Worm (Caenorhabditis elegans) whole organism, early embryonic: ENCODE results near the gene C50F4.1.

ENCODE experiments used
- aly-1 ChIP-seq: sonication (generic microtip); optimal IDR thresholded peaks from 2 replicates; lab custom pipeline; 2016; ENCODE audit warnings: missing genetic modification characterization, missing compliant biosample characterization
- ama-1 ChIP-seq: fragments of 150-350 bp; optimal IDR thresholded peaks from 2 replicates; lab custom pipeline; 2014
- ceh-13 ChIP-seq: fragments of 200-800 bp; sonication (Bioruptor generic); optimal IDR thresholded peaks from 2 replicates; lab custom pipeline; 2018; ENCODE audit warnings: mild to moderate bottlenecking, missing genetic modification characterization, missing compliant biosample characterization
- ceh-36 ChIP-seq: sonication (generic microtip); optimal IDR thresholded peaks from 2 replicates; lab custom pipeline; 2016; ENCODE audit warnings: missing genetic modification characterization, inconsistent platforms, missing compliant biosample characterization
- flt-1 ChIP-seq: fragments of 200-800 bp; sonication (Bioruptor generic); IDR thresholded peaks from 2 replicates; pipeline ENCODE4 v1.3.6; 2022; ENCODE audit warnings: missing genetic modification characterization, missing compliant biosample characterization
- hmg-4 ChIP-seq: fragments of 200-800 bp; sonication (Bioruptor generic); optimal IDR thresholded peaks from 2 replicates; lab custom pipeline; 2018; ENCODE audit warnings: mild to moderate bottlenecking, missing genetic modification characterization, missing compliant biosample characterization
- hnd-1 ChIP-seq: sonication (generic microtip); optimal IDR thresholded peaks from 2 replicates; lab custom pipeline; 2016; ENCODE audit warnings: missing genetic modification characterization, missing compliant biosample characterization
- pes-1 ChIP-seq: fragments of 200-800 bp; sonication (Bioruptor generic); IDR thresholded peaks from 2 replicates; pipeline ENCODE4 v1.3.6; 2022; ENCODE audit warnings: missing genetic modification reagents, missing genetic modification characterization, missing compliant biosample characterization
- scrt-1 ChIP-seq: fragments of 200-800 bp; sonication (Bioruptor generic); IDR thresholded peaks from 2 replicates; pipeline ENCODE4 v1.3.6; 2022; ENCODE audit warnings: missing genetic modification characterization, missing compliant biosample characterization

The C50F4.1 gene

DNA sequence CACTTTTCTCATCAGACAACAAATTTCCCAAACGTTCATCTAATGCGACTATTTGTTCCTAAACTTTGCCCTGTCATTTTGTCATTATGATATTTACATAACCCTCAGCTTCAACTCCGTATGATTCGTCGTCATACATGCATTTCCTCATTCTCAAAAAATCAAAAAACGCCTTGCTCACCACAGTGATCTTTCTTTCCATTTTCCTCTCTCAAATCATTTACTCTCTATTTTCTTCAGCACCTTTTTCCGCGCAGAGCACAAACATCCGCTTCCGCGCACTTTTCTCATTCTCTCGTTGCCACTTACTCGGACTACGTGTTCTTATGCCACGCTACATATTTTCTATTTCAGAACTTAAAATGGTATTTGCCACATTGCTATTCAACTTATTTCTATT, 50.4 kb downstream of the C50F4.1 start, which contains the start of gene F25B3.2:
F25B3.2 (plus strand) TSS at position 301 of the 400 bp plus-strand sequence.
- TF ChIP-seq ceh-36 (tag; lab: Kevin White, UChicago) = no peak
- TF ChIP-seq aly-1 (tag; lab: Kevin White, UChicago) = no peak
- no peak for TF ChIP-seq ceh-13 (GFP tag; lab: Kevin White, UChicago)
- TF ChIP-seq ama-1 (lab: Kevin White, UChicago) = no peak
- TF ChIP-seq scrt-1 = no peak
- TF ChIP-seq hmg-4 (GFP tag; lab: Kevin White, UChicago) = no peak
- no peak for TF ChIP-seq pes-1 (GFP tag; lab: Robert Waterston, UW)
- TF ChIP-seq hnd-1 (tag; lab: Kevin White, UChicago) = no peak
- TF ChIP-seq flt-1 = no peak
